Fruit fly (Drosophila melanogaster) whole organism, prepupa: Measurements from ENCODE around the gene Nepl21.

ENCODE experiments used
- CG10631 ChIP-seq: fragments of 200-800 bp; sonication (Bioruptor generic); optimal IDR thresholded peaks from 2 replicates; lab custom pipeline; 2016; ENCODE audit warnings: missing biosample characterization, missing genetic modification characterization
- CG11294 ChIP-seq: fragments of 200-800 bp; sonication (Bioruptor generic); IDR thresholded peaks from 2 replicates; pipeline ENCODE4 v1.3.6; 2022; ENCODE audit warnings: missing biosample characterization, missing genetic modification characterization
- CG11902 ChIP-seq: fragments of 200-800 bp; sonication (Bioruptor generic); optimal IDR thresholded peaks from 3 replicates; lab custom pipeline; 2016; ENCODE audit warnings: missing biosample characterization, missing genetic modification characterization
- CG15336 ChIP-seq: fragments of 200-800 bp; sonication (Bioruptor generic); IDR thresholded peaks from 2 replicates; pipeline ENCODE4 v1.3.6; 2022; ENCODE audit warnings: missing biosample characterization, missing genetic modification characterization
- CG16779 ChIP-seq: fragments of 200-800 bp; sonication (Bioruptor generic); optimal IDR thresholded peaks from 3 replicates; lab custom pipeline; 2017; ENCODE audit warnings: missing biosample characterization, mild to moderate bottlenecking, missing genetic modification characterization
- CG3032 ChIP-seq: fragments of 200-800 bp; optimal IDR thresholded peaks from 2 replicates; lab custom pipeline; 2019; ENCODE audit warnings: missing biosample characterization, mild to moderate bottlenecking, missing genetic modification characterization, moderate library complexity
- CG31627 ChIP-seq: fragments of 200-800 bp; sonication (Bioruptor generic); optimal IDR thresholded peaks from 3 replicates; lab custom pipeline; 2016; ENCODE audit warnings: missing biosample characterization, missing genetic modification characterization
- CG32006 ChIP-seq: fragments of 200-800 bp; sonication (Bioruptor generic); optimal IDR thresholded peaks from 3 replicates; lab custom pipeline; 2017; ENCODE audit warnings: missing biosample characterization, mild to moderate bottlenecking, missing genetic modification characterization
- CG4318 ChIP-seq: fragments of 200-800 bp; sonication (Bioruptor generic); optimal IDR thresholded peaks from 3 replicates; lab custom pipeline; 2017; ENCODE audit warnings: missing biosample characterization, mild to moderate bottlenecking, missing genetic modification characterization
- CG6163 ChIP-seq: fragments of 200-800 bp; sonication (Bioruptor generic); IDR thresholded peaks from 3 replicates; pipeline ENCODE4 v1.3.6; 2022; ENCODE audit warnings: missing biosample characterization, missing genetic modification characterization
- CG6276 ChIP-seq: fragments of 200-800 bp; sonication (Bioruptor generic); optimal IDR thresholded peaks from 2 replicates; lab custom pipeline; 2017; ENCODE audit warnings: missing biosample characterization, mild to moderate bottlenecking, missing genetic modification characterization
- CG6792 ChIP-seq: fragments of 200-800 bp; sonication (Bioruptor generic); optimal IDR thresholded peaks from 3 replicates; lab custom pipeline; 2016; ENCODE audit warnings: missing biosample characterization, missing genetic modification characterization
- CG6808 ChIP-seq: fragments of 200-800 bp; sonication (Bioruptor generic); optimal IDR thresholded peaks from 3 replicates; lab custom pipeline; 2017; ENCODE audit warnings: missing biosample characterization, missing genetic modification characterization, mild to moderate bottlenecking, moderate library complexity, missing genetic modification reagents
- CG6854 ChIP-seq: fragments of 200-800 bp; sonication (Bioruptor generic); optimal IDR thresholded peaks from 2 replicates; lab custom pipeline; 2017; ENCODE audit warnings: missing biosample characterization, mild to moderate bottlenecking, missing genetic modification characterization
- CG8319 ChIP-seq: fragments of 200-800 bp; sonication (Bioruptor generic); optimal IDR thresholded peaks from 3 replicates; lab custom pipeline; 2016; ENCODE audit warnings: missing biosample characterization, missing genetic modification characterization
- Eip78C ChIP-seq: fragments of 200-800 bp; sonication (Bioruptor generic); peaks from one replicate; lab custom pipeline; 2016; ENCODE audit warnings: missing biosample characterization, missing genetic modification characterization
- Eip93F ChIP-seq: fragments of 200-800 bp; sonication (Bioruptor generic); optimal IDR thresholded peaks from 2 replicates; lab custom pipeline; 2016; ENCODE audit warnings: missing biosample characterization, mild to moderate bottlenecking, missing genetic modification characterization
- Ets21C ChIP-seq: fragments of 200-800 bp; sonication (Bioruptor generic); optimal IDR thresholded peaks from 3 replicates; lab custom pipeline; 2016; ENCODE audit warnings: missing biosample characterization, missing genetic modification characterization
- Ets96B ChIP-seq: fragments of 200-800 bp; optimal IDR thresholded peaks from 2 replicates; lab custom pipeline; 2019; ENCODE audit warnings: missing biosample characterization, mild to moderate bottlenecking, missing genetic modification characterization, moderate library complexity
- Gug ChIP-seq: fragments of 200-800 bp; sonication (Bioruptor generic); IDR thresholded peaks from 2 replicates; pipeline ENCODE4 v1.3.6; 2022; ENCODE audit warnings: missing biosample characterization, missing genetic modification characterization
- Hr38 ChIP-seq: sonication (Bioruptor generic); optimal IDR thresholded peaks from 2 replicates; lab custom pipeline; 2016; ENCODE audit warnings: missing biosample characterization, missing genetic modification characterization
- Hr4 ChIP-seq: fragments of 200-800 bp; sonication (Bioruptor generic); optimal IDR thresholded peaks from 3 replicates; lab custom pipeline; 2016; ENCODE audit warnings: missing biosample characterization, missing genetic modification characterization
- Met ChIP-seq: fragments of 200-800 bp; sonication (Bioruptor generic); optimal IDR thresholded peaks from 3 replicates; lab custom pipeline; 2016; ENCODE audit warnings: missing biosample characterization, missing genetic modification characterization
- OdsH ChIP-seq: fragments of 200-800 bp; sonication (Bioruptor generic); optimal IDR thresholded peaks from 3 replicates; lab custom pipeline; 2016; ENCODE audit warnings: missing biosample characterization, missing genetic modification characterization
- Smox ChIP-seq: fragments of 200-800 bp; sonication (Bioruptor generic); optimal IDR thresholded peaks from 3 replicates; lab custom pipeline; 2016; ENCODE audit warnings: missing biosample characterization, missing genetic modification characterization
- Sox102F ChIP-seq: fragments of 200-800 bp; sonication (Bioruptor generic); optimal IDR thresholded peaks from 2 replicates; lab custom pipeline; 2016; ENCODE audit warnings: missing biosample characterization, mild to moderate bottlenecking, missing genetic modification characterization
- Sox14 ChIP-seq: fragments of 200-800 bp; sonication (Bioruptor generic); optimal IDR thresholded peaks from 3 replicates; lab custom pipeline; 2016; ENCODE audit warnings: missing biosample characterization, missing genetic modification characterization
- Sox15 ChIP-seq: fragments of 200-800 bp; sonication (Bioruptor generic); optimal IDR thresholded peaks from 3 replicates; lab custom pipeline; 2016; ENCODE audit warnings: missing biosample characterization, missing genetic modification characterization
- achi ChIP-seq: fragments of 200-800 bp; sonication (Bioruptor generic); optimal IDR thresholded peaks from 3 replicates; lab custom pipeline; 2016; ENCODE audit warnings: missing biosample characterization, missing genetic modification characterization
- acj6 ChIP-seq: fragments of 200-800 bp; sonication (Bioruptor generic); optimal IDR thresholded peaks from 3 replicates; lab custom pipeline; 2016; ENCODE audit warnings: missing biosample characterization, missing genetic modification characterization
- cyc ChIP-seq: fragments of 200-800 bp; sonication (Bioruptor generic); optimal IDR thresholded peaks from 3 replicates; lab custom pipeline; 2016; ENCODE audit warnings: missing biosample characterization, missing genetic modification characterization
- dac ChIP-seq: fragments of 200-800 bp; sonication (Bioruptor generic); optimal IDR thresholded peaks from 2 replicates; lab custom pipeline; 2017; ENCODE audit warnings: missing biosample characterization, mild to moderate bottlenecking, missing genetic modification characterization
- eg ChIP-seq: fragments of 200-800 bp; sonication (Bioruptor generic); IDR thresholded peaks from 3 replicates; pipeline ENCODE4 v1.3.6; 2022; ENCODE audit warnings: missing biosample characterization, missing genetic modification characterization
- fd59A ChIP-seq: fragments of 200-800 bp; sonication (Bioruptor generic); optimal IDR thresholded peaks from 2 replicates; lab custom pipeline; 2017; ENCODE audit warnings: missing biosample characterization, mild to moderate bottlenecking, missing genetic modification characterization, missing genetic modification reagents
- fd85E ChIP-seq: fragments of 200-800 bp; sonication (Bioruptor generic); optimal IDR thresholded peaks from 3 replicates; lab custom pipeline; 2016; ENCODE audit warnings: missing biosample characterization, missing genetic modification characterization
- lz ChIP-seq: fragments of 200-800 bp; sonication (Bioruptor generic); optimal IDR thresholded peaks from 3 replicates; lab custom pipeline; 2016; ENCODE audit warnings: missing biosample characterization, missing genetic modification characterization
- net ChIP-seq: fragments of 200-800 bp; sonication (Bioruptor generic); optimal IDR thresholded peaks from 3 replicates; lab custom pipeline; 2016; ENCODE audit warnings: missing biosample characterization, missing genetic modification characterization
- pdm3 ChIP-seq: fragments of 200-800 bp; sonication (Bioruptor generic); optimal IDR thresholded peaks from 3 replicates; lab custom pipeline; 2016; ENCODE audit warnings: missing biosample characterization, missing genetic modification characterization
- spab ChIP-seq: fragments of 200-800 bp; sonication (Bioruptor generic); optimal IDR thresholded peaks from 2 replicates; lab custom pipeline; 2017; ENCODE audit warnings: missing biosample characterization, mild to moderate bottlenecking, missing genetic modification characterization, missing genetic modification reagents
- ss ChIP-seq, 2 experiments: fragments of 200-800 bp; sonication (Bioruptor generic); optimal IDR thresholded peaks; 2 replicates in 1 of 2; 3 replicates in 1 of 2; lab custom pipeline; 2017 to 2018; ENCODE audit warnings: mild to moderate bottlenecking in 2 of 2, missing biosample characterization in 2 of 2, missing genetic modification characterization in 2 of 2, moderate library complexity in 1 of 2
- svp ChIP-seq: fragments of 200-800 bp; sonication (Bioruptor generic); peaks from one replicate; lab custom pipeline; 2016; ENCODE audit warnings: missing biosample characterization, missing genetic modification characterization
- topi ChIP-seq: fragments of 200-800 bp; sonication (Bioruptor generic); optimal IDR thresholded peaks from 3 replicates; lab custom pipeline; 2016; ENCODE audit warnings: missing biosample characterization, missing genetic modification characterization
- vri ChIP-seq: fragments of 200-800 bp; sonication (Bioruptor generic); optimal IDR thresholded peaks from 3 replicates; lab custom pipeline; 2016; ENCODE audit warnings: missing biosample characterization, mild to moderate bottlenecking, missing genetic modification characterization

Gene Nepl21

dm6 chr3R:28888561-28889426 is 5.3 kb downstream of the Nepl21 start (continued):
- peak; percentile 86 for TF ChIP-seq pdm3 (GFP tag; lab: Kevin White, UChicago)
- peak; percentile 86 for TF ChIP-seq Hr4 (GFP tag; lab: Kevin White, UChicago)
- peak; percentile 86 for TF ChIP-seq svp
- peak; percentile 70 for TF ChIP-seq dac (GFP tag; lab: Kevin White, UChicago)
- TF ChIP-seq Eip93F (GFP tag; lab: Kevin White, UChicago), result no peak
- peak; percentile 8 for TF ChIP-seq fd59A (GFP tag; lab: Kevin White, UChicago)
- TF ChIP-seq CG15336 (GFP tag; lab: Robert Waterston, UW), result peak; percentile 67
- peak; percentile 86 for TF ChIP-seq lz (GFP tag; lab: Kevin White, UChicago)
- TF ChIP-seq fd85E (GFP tag; lab: Kevin White, UChicago), result peak; percentile 64
- peak; percentile 70 for TF ChIP-seq Smox (GFP tag; lab: Kevin White, UChicago)
- TF ChIP-seq CG6276 (GFP tag; lab: Kevin White, UChicago), result peak; percentile 54
- peak; percentile 33 for TF ChIP-seq spab (GFP tag; lab: Kevin White, UChicago)
- no peak for TF ChIP-seq CG4318 (GFP tag; lab: Kevin White, UChicago)
- peak; percentile 87 for TF ChIP-seq CG31627
- no peak for TF ChIP-seq CG6854 (GFP tag; lab: Kevin White, UChicago)
- TF ChIP-seq CG6792 (GFP tag; lab: Kevin White, UChicago), result peak; percentile 76
- TF ChIP-seq CG6808 (GFP tag; lab: Kevin White, UChicago), result peak; percentile 83
- peak; percentile 62 for TF ChIP-seq CG11902 (GFP tag; lab: Kevin White, UChicago)
- TF ChIP-seq CG8319 (GFP tag; lab: Kevin White, UChicago), result peak; percentile 70
- TF ChIP-seq Ets96B (tag; lab: Kevin White, UChicago), result peak; percentile 42
- no peak for TF ChIP-seq Hr38 (GFP tag; lab: Kevin White, UChicago)
- TF ChIP-seq Sox102F (GFP tag; lab: Kevin White, UChicago), result peak; percentile 79
- TF ChIP-seq CG32006, result peak; percentile 82
- TF ChIP-seq CG3032 (tag; lab: Kevin White, UChicago), result peak; percentile 75
- TF ChIP-seq achi (GFP tag; lab: Kevin White, UChicago), result peak; percentile 84
- TF ChIP-seq Sox15 (GFP tag; lab: Kevin White, UChicago), result peak; percentile 68
- TF ChIP-seq CG10631 (GFP tag; lab: Kevin White, UChicago), result peak; percentile 83
- peak; percentile 71 for TF ChIP-seq eg (GFP tag; lab: Robert Waterston, UW)
- TF ChIP-seq Ets21C (GFP tag; lab: Kevin White, UChicago), result peak; percentile 72
- TF ChIP-seq CG11294 (GFP tag; lab: Robert Waterston, UW), result peak; percentile 71
- peak; percentile 68 for TF ChIP-seq Gug (GFP tag; lab: Robert Waterston, UW)
- TF ChIP-seq vri (GFP tag; lab: Kevin White, UChicago), result peak; percentile 69
- TF ChIP-seq Met (GFP tag; lab: Kevin White, UChicago), result peak; percentile 73
- peak; percentile 82 for TF ChIP-seq OdsH (GFP tag; lab: Kevin White, UChicago)
- peak; percentile 78 for TF ChIP-seq topi (GFP tag; lab: Kevin White, UChicago)
- TF ChIP-seq CG6163, result peak; percentile 78
- TF ChIP-seq Sox14 (GFP tag; lab: Kevin White, UChicago), result peak; percentile 87
- peak; percentile 90 for TF ChIP-seq cyc (GFP tag; lab: Kevin White, UChicago)
- TF ChIP-seq acj6 (GFP tag; lab: Kevin White, UChicago), result peak; percentile 74
- peak; percentile 15 for TF ChIP-seq CG16779 (tag; lab: Kevin White, UChicago)

- TF ChIP-seq dac (GFP tag; lab: Kevin White, UChicago) (no peak), net (GFP tag; lab: Kevin White, UChicago) (peak; percentile 5), svp (peak; percentile 58), ss (GFP tag; optimal IDR thresholded peaks at IDR 0.05; lab: Kevin White, UChicago) (peak in 1 of 2 experiments; percentile 54), Eip78C (GFP tag; lab: Kevin White, UChicago) (peak; percentile 52), eg (GFP tag; lab: Robert Waterston, UW) (peak; percentile 48; the same call in 1 of the 3 replicates), CG6276 (GFP tag; lab: Kevin White, UChicago) (no peak)
These were observed 5.9 kb downstream of the Nepl21 start for dm6 chr3R:28889427-28889736.
